Fruit fly (Drosophila melanogaster): ENCODE results near the gene ush.

Gene ush

dm6 chr2L:577186-577585 lies 101.2 kb downstream of the ush start, which contains the start of gene Pph13:
Gene Pph13, plus strand, starts transcription at chr2L:577486.
- TF ChIP-seq usp (GFP tag; optimal IDR thresholded peaks at IDR 0.05): no peak
- TF ChIP-seq Dll (optimal IDR thresholded peaks at IDR 0.05): no peak
- TF ChIP-seq psq (optimal IDR thresholded peaks at IDR 0.05): no peak
- TF ChIP-seq CG8478 (optimal IDR thresholded peaks at IDR 0.05): no peak
- TF ChIP-seq EcR (GFP tag; optimal IDR thresholded peaks at IDR 0.05): no peak
- TF ChIP-seq pan (optimal IDR thresholded peaks at IDR 0.05): no peak

DNA sequence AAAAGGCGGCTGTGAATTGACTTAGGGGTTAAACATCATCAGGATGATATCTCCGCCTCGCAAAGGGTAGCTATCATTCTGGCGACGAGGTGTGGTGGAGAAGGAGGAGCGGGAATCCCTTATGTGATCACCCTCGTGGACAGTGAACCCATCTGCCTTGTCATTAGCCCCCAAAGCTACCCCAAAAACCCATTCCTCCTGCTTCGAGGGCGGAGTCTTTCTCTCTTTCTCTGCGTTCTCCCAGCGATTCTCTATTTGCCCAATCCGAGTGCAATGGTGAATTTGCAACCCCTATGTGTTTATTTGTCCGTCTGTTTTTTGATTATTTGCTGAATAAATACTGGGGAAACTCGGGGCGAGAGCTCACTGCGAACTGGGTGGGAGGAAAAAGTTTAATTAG lies 109.2 kb downstream of the ush start:
- no peak for TF ChIP-seq psq (optimal IDR thresholded peaks at IDR 0.05)
